Worm (Caenorhabditis elegans) whole organism, mixed stage, embryonic: ENCODE measurements around the gene srr-3.
A peak's percentile ranks its signal among the peaks of the same experiment; 100 is the strongest.

ENCODE experiments used
- M03D4.4 ChIP-seq: sonication (generic microtip); optimal IDR thresholded peaks from 2 replicates; lab custom pipeline; 2017; ENCODE audit warnings: mild to moderate bottlenecking, missing genetic modification characterization, missing compliant biosample characterization
- bed-3 ChIP-seq: fragments of 200-800 bp; sonication (Bioruptor generic); optimal IDR thresholded peaks from 3 replicates; lab custom pipeline; 2018; ENCODE audit warnings: mild to moderate bottlenecking, missing genetic modification characterization, moderate library complexity, missing compliant biosample characterization
- blmp-1 ChIP-seq: fragments of 150-350 bp; optimal IDR thresholded peaks from 2 replicates; lab custom pipeline; 2014; ENCODE audit warnings: missing biosample characterization, missing genetic modification characterization
- ceh-39 ChIP-seq: fragments of 150-350 bp; optimal IDR thresholded peaks from 2 replicates; lab custom pipeline; 2014; ENCODE audit warnings: missing biosample characterization, missing genetic modification characterization
- ceh-43 ChIP-seq: fragments of 200-800 bp; sonication (Bioruptor generic); optimal IDR thresholded peaks from 2 replicates; lab custom pipeline; 2018; ENCODE audit warnings: mild to moderate bottlenecking, missing genetic modification characterization, moderate library complexity, missing compliant biosample characterization
- ceh-83 ChIP-seq: fragments of 200-800 bp; sonication (Bioruptor generic); optimal IDR thresholded peaks from 2 replicates; lab custom pipeline; 2018; ENCODE audit warnings: mild to moderate bottlenecking, missing genetic modification characterization, missing compliant biosample characterization
- ces-1 ChIP-seq: fragments of 150-350 bp; optimal IDR thresholded peaks from 2 replicates; lab custom pipeline; 2014; ENCODE audit warnings: missing biosample characterization, missing genetic modification reagents, missing genetic modification characterization
- cnd-1 ChIP-seq: fragments of 200-800 bp; sonication (Bioruptor generic); optimal IDR thresholded peaks from 2 replicates; lab custom pipeline; 2018; ENCODE audit warnings: mild to moderate bottlenecking, missing genetic modification characterization, missing compliant biosample characterization
- drap-1 ChIP-seq: fragments of 200-800 bp; sonication (Bioruptor generic); optimal IDR thresholded peaks from 3 replicates; lab custom pipeline; 2018; ENCODE audit warnings: mild to moderate bottlenecking, missing genetic modification characterization, missing compliant biosample characterization
- elt-3 ChIP-seq: fragments of 150-350 bp; optimal IDR thresholded peaks from 2 replicates; lab custom pipeline; 2014; ENCODE audit warnings: missing biosample characterization, missing genetic modification characterization
- ham-2 ChIP-seq: fragments of 200-800 bp; sonication (Bioruptor generic); optimal IDR thresholded peaks from 2 replicates; lab custom pipeline; 2018; ENCODE audit warnings: mild to moderate bottlenecking, missing genetic modification characterization, missing compliant biosample characterization
- hlh-1 ChIP-seq: fragments of 150-350 bp; optimal IDR thresholded peaks from 2 replicates; lab custom pipeline; 2014; ENCODE audit warnings: missing biosample characterization, missing genetic modification reagents, missing genetic modification characterization
- lin-13 ChIP-seq: fragments of 150-350 bp; optimal IDR thresholded peaks from 2 replicates; lab custom pipeline; 2014; ENCODE audit warnings: missing biosample characterization, missing genetic modification characterization
- lin-32 ChIP-seq: fragments of 200-800 bp; sonication (Bioruptor generic); optimal IDR thresholded peaks from 2 replicates; lab custom pipeline; 2018; ENCODE audit warnings: mild to moderate bottlenecking, missing genetic modification characterization, missing compliant biosample characterization
- lsy-2 ChIP-seq: fragments of 150-350 bp; optimal IDR thresholded peaks from 2 replicates; lab custom pipeline; 2014; ENCODE audit warnings: missing biosample characterization, missing genetic modification characterization
- mab-5 ChIP-seq: fragments of 150-350 bp; optimal IDR thresholded peaks from 2 replicates; lab custom pipeline; 2014; ENCODE audit warnings: missing biosample characterization, missing genetic modification characterization
- mep-1 ChIP-seq: fragments of 150-350 bp; optimal IDR thresholded peaks from 2 replicates; lab custom pipeline; 2017; ENCODE audit warnings: missing biosample characterization, missing genetic modification reagents, missing genetic modification characterization, inconsistent platforms
- mls-2 ChIP-seq: sonication (generic microtip); optimal IDR thresholded peaks from 2 replicates; lab custom pipeline; 2016; ENCODE audit warnings: mild to moderate bottlenecking, missing genetic modification characterization, moderate library complexity, missing compliant biosample characterization
- nhr-12 ChIP-seq: fragments of 150-350 bp; optimal IDR thresholded peaks from 2 replicates; lab custom pipeline; 2014; ENCODE audit warnings: missing biosample characterization, missing genetic modification characterization
- nhr-2 ChIP-seq: fragments of 150-350 bp; optimal IDR thresholded peaks from 2 replicates; lab custom pipeline; 2014; ENCODE audit warnings: missing biosample characterization, missing genetic modification characterization
- nhr-237 ChIP-seq: fragments of 150-350 bp; optimal IDR thresholded peaks from 2 replicates; lab custom pipeline; 2014; ENCODE audit warnings: missing biosample characterization, missing genetic modification characterization
- nhr-28 ChIP-seq: fragments of 150-350 bp; optimal IDR thresholded peaks from 2 replicates; lab custom pipeline; 2014; ENCODE audit warnings: missing biosample characterization, missing genetic modification characterization
- sem-2 ChIP-seq: fragments of 200-800 bp; sonication (Bioruptor generic); optimal IDR thresholded peaks from 2 replicates; lab custom pipeline; 2018; ENCODE audit warnings: mild to moderate bottlenecking, missing genetic modification characterization, missing compliant biosample characterization
- snpc-4 ChIP-seq: fragments of 150-350 bp; optimal IDR thresholded peaks from 2 replicates; lab custom pipeline; 2014; ENCODE audit warnings: missing biosample characterization, missing genetic modification characterization
- sptf-1 ChIP-seq: sonication (generic microtip); optimal IDR thresholded peaks from 2 replicates; lab custom pipeline; 2017; ENCODE audit warnings: mild to moderate bottlenecking, missing genetic modification characterization, moderate library complexity, missing compliant biosample characterization
- unc-120 ChIP-seq: sonication (generic microtip); optimal IDR thresholded peaks from 2 replicates; lab custom pipeline; 2017; ENCODE audit warnings: missing genetic modification characterization, missing compliant biosample characterization; ENCODE audit not compliant: poor library complexity, severe bottlenecking
- zip-8 ChIP-seq: fragments of 150-350 bp; optimal IDR thresholded peaks from 2 replicates; lab custom pipeline; 2014; ENCODE audit warnings: missing biosample characterization, missing genetic modification characterization
- ztf-11 ChIP-seq: fragments of 150-350 bp; optimal IDR thresholded peaks from 2 replicates; lab custom pipeline; 2014; ENCODE audit warnings: missing biosample characterization, missing genetic modification characterization

The srr-3 gene

ce11 chrV:16508667-16509066 lies at the start of gene srr-3:
TSS of gene srr-3 (minus strand) at chrV:16508767.
- TF ChIP-seq M03D4.4 (tag; lab: Kevin White, UChicago) (no peak), nhr-237 (tag; lab: Kevin White, UChicago) (no peak), ceh-83 (GFP tag; lab: Kevin White, UChicago) (no peak), lin-13 (tag; lab: Kevin White, UChicago) (no peak), drap-1 (no peak), nhr-2 (no peak), zip-8 (tag; lab: Kevin White, UChicago) (no peak), bed-3 (GFP tag; lab: Kevin White, UChicago) (no peak), ztf-11 (tag; lab: Kevin White, UChicago) (no peak), snpc-4 (tag; lab: Kevin White, UChicago) (no peak), elt-3 (tag; lab: Kevin White, UChicago) (no peak)

ce11 chrV:16552929-16553328 lies 44.4 kb upstream of the srr-3 start, which contains the start of gene Y32B12B.4:
TSS of gene Y32B12B.4 (plus strand) at chrV:16553327.
- peak; percentile 29 for TF ChIP-seq bed-3 (GFP tag; lab: Kevin White, UChicago)
- TF ChIP-seq mab-5 (tag; lab: Kevin White, UChicago) = no peak
- TF ChIP-seq hlh-1 (tag; lab: Kevin White, UChicago) = no peak
- TF ChIP-seq sem-2 = peak; percentile 5
- peak; percentile 46 for TF ChIP-seq drap-1
- no peak for TF ChIP-seq ham-2 (GFP tag; lab: Kevin White, UChicago)
- peak; percentile 64 for TF ChIP-seq lin-32 (GFP tag; lab: Kevin White, UChicago)
- TF ChIP-seq sptf-1 (tag; lab: Kevin White, UChicago) = peak; percentile 67
- TF ChIP-seq mls-2 (tag; lab: Kevin White, UChicago) = peak; percentile 13
- no peak for TF ChIP-seq lsy-2
- peak; percentile 4 for TF ChIP-seq M03D4.4 (tag; lab: Kevin White, UChicago)
- peak; percentile 65 for TF ChIP-seq cnd-1 (tag; lab: Kevin White, UChicago)
- TF ChIP-seq blmp-1 (tag; lab: Kevin White, UChicago) = no peak
- peak; percentile 21 for TF ChIP-seq ceh-83 (GFP tag; lab: Kevin White, UChicago)

- TF ChIP-seq mep-1 (tag; lab: Kevin White, UChicago) = no peak
- TF ChIP-seq nhr-28 (tag; lab: Kevin White, UChicago) = no peak
- no peak for TF ChIP-seq ces-1 (GFP tag; lab: Kevin White, UChicago)
- TF ChIP-seq ceh-43 (GFP tag; lab: Kevin White, UChicago) = no peak
- TF ChIP-seq nhr-12 = no peak
- TF ChIP-seq nhr-237 (tag; lab: Kevin White, UChicago) = no peak
- TF ChIP-seq cnd-1 (tag; lab: Kevin White, UChicago) = no peak
- TF ChIP-seq mab-5 (tag; lab: Kevin White, UChicago) = no peak
These were observed 42.1 kb upstream of the srr-3 start, which contains the start of gene srbc-65 for ce11 chrV:16550680-16551079. TSS of gene srbc-65 (plus strand) at chrV:16550980.

- TF ChIP-seq mab-5 (tag; lab: Kevin White, UChicago) = no peak
- TF ChIP-seq ces-1 (GFP tag; lab: Kevin White, UChicago) = no peak
These were observed 32.1 kb upstream of the srr-3 start for ce11 chrV:16540657-16541056.

ce11 chrV:16539666-16540065 lies 31.1 kb upstream of the srr-3 start:
- TF ChIP-seq ces-1 (GFP tag; lab: Kevin White, UChicago) = no peak
- TF ChIP-seq M03D4.4 (tag; lab: Kevin White, UChicago) = no peak
- no peak for TF ChIP-seq snpc-4 (tag; lab: Kevin White, UChicago)
- TF ChIP-seq zip-8 (tag; lab: Kevin White, UChicago) = no peak
- TF ChIP-seq sptf-1 (tag; lab: Kevin White, UChicago) = no peak
- no peak for TF ChIP-seq elt-3 (tag; lab: Kevin White, UChicago)
- TF ChIP-seq ceh-39 (tag; lab: Kevin White, UChicago) = no peak

ce11 chrV:16537908-16538446 lies 29.4 kb upstream of the srr-3 start, which contains the start of gene Y32B12B.2:
TSS of gene Y32B12B.2 (plus strand) at chrV:16538396.
- TF ChIP-seq sptf-1 (tag; lab: Kevin White, UChicago) (peak; percentile 11), lsy-2 (peak; percentile 94), nhr-2 (no peak), drap-1 (no peak), lin-13 (tag; lab: Kevin White, UChicago) (no peak), unc-120 (tag; lab: Kevin White, UChicago) (no peak)
- TF ChIP-seq, all 35 proteins: peak for 2
